Fruit fly (Drosophila melanogaster) whole organism, embryonic: ENCODE results near the gene CG2321.

ENCODE experiments used
- Aef1 ChIP-seq: fragments of 200-800 bp; sonication (Bioruptor generic); IDR thresholded peaks from 3 replicates; pipeline ENCODE4 v1.3.6; 2022; ENCODE audit warnings: missing biosample characterization, missing genetic modification characterization
- Bdp1 ChIP-seq: fragments of 200-800 bp; sonication (Bioruptor generic); optimal IDR thresholded peaks from 3 replicates; lab custom pipeline; 2016; ENCODE audit warnings: missing biosample characterization, missing genetic modification characterization
- CG11093 ChIP-seq: fragments of 200-800 bp; sonication (Bioruptor generic); IDR thresholded peaks from 3 replicates; pipeline ENCODE4 v1.3.6; 2022; ENCODE audit warnings: missing biosample characterization, missing genetic modification characterization
- CG11456 ChIP-seq: fragments of 200-800 bp; sonication (Bioruptor generic); IDR thresholded peaks from 3 replicates; pipeline ENCODE4 v1.3.6; 2022; ENCODE audit warnings: missing biosample characterization, missing genetic modification characterization
- CG11504 ChIP-seq: fragments of 200-800 bp; sonication (Bioruptor generic); optimal IDR thresholded peaks from 3 replicates; lab custom pipeline; 2019; ENCODE audit warnings: missing biosample characterization, mild to moderate bottlenecking, missing genetic modification characterization, moderate library complexity
- CG11560 ChIP-seq: fragments of 200-800 bp; sonication (Bioruptor generic); IDR thresholded peaks from 3 replicates; pipeline ENCODE4 v1.3.6; 2022; ENCODE audit warnings: missing biosample characterization, missing genetic modification characterization
- CG11696 ChIP-seq: fragments of 200-800 bp; sonication (Bioruptor generic); IDR thresholded peaks from 2 replicates; pipeline ENCODE4 v1.3.6; 2022; ENCODE audit warnings: missing biosample characterization, missing genetic modification characterization
- CG13287 ChIP-seq: fragments of 200-800 bp; sonication (Bioruptor generic); IDR thresholded peaks from 2 replicates; pipeline ENCODE4 v1.3.6; 2022; ENCODE audit warnings: missing biosample characterization, missing genetic modification characterization; ENCODE audit not compliant: partially characterized antibody
- CG14441 ChIP-seq: fragments of 200-800 bp; sonication (Bioruptor generic); IDR thresholded peaks from 2 replicates; pipeline ENCODE4 v1.3.6; 2022; ENCODE audit warnings: missing biosample characterization, missing genetic modification characterization
- CG15011 ChIP-seq: fragments of 200-800 bp; sonication (Bioruptor generic); optimal IDR thresholded peaks from 3 replicates; lab custom pipeline; 2018; ENCODE audit warnings: missing biosample characterization, mild to moderate bottlenecking, missing genetic modification characterization
- CG1603 ChIP-seq: fragments of 200-800 bp; sonication (Bioruptor generic); optimal IDR thresholded peaks from 2 replicates; lab custom pipeline; 2019; ENCODE audit warnings: missing biosample characterization, mild to moderate bottlenecking, missing genetic modification characterization, moderate library complexity
- CG17361 ChIP-seq: fragments of 200-800 bp; sonication (Bioruptor generic); IDR thresholded peaks from 3 replicates; pipeline ENCODE4 v1.3.6; 2022; ENCODE audit warnings: missing biosample characterization, missing genetic modification characterization
- CG18262 ChIP-seq: fragments of 200-800 bp; optimal IDR thresholded peaks from 3 replicates; lab custom pipeline; 2019; ENCODE audit warnings: missing biosample characterization, mild to moderate bottlenecking, missing genetic modification characterization, moderate library complexity
- CG18619 ChIP-seq: fragments of 200-800 bp; sonication (Bioruptor generic); optimal IDR thresholded peaks from 3 replicates; lab custom pipeline; 2017; ENCODE audit warnings: missing biosample characterization, mild to moderate bottlenecking, missing genetic modification characterization
- CG2120 ChIP-seq: fragments of 200-800 bp; sonication (Bioruptor generic); optimal IDR thresholded peaks from 3 replicates; lab custom pipeline; 2016; ENCODE audit warnings: missing biosample characterization, missing genetic modification characterization
- CG30403 ChIP-seq: fragments of 200-800 bp; sonication (Bioruptor generic); optimal IDR thresholded peaks from 3 replicates; lab custom pipeline; 2016; ENCODE audit warnings: missing biosample characterization, missing genetic modification characterization
- CG32532 ChIP-seq: fragments of 200-800 bp; sonication (Bioruptor generic); IDR thresholded peaks from 2 replicates; pipeline ENCODE4 v1.3.6; 2022; ENCODE audit warnings: missing biosample characterization, missing genetic modification characterization
- CG3838 ChIP-seq: fragments of 200-800 bp; sonication (Bioruptor generic); optimal IDR thresholded peaks from 3 replicates; lab custom pipeline; 2016; ENCODE audit warnings: missing biosample characterization, missing genetic modification characterization
- CG6689 ChIP-seq: fragments of 200-800 bp; sonication (Bioruptor generic); IDR thresholded peaks from 2 replicates; pipeline ENCODE4 v1.3.6; 2022; ENCODE audit warnings: missing biosample characterization, missing genetic modification characterization
- CG6854 ChIP-seq: fragments of 200-800 bp; sonication (Bioruptor generic); optimal IDR thresholded peaks from 3 replicates; lab custom pipeline; 2017; ENCODE audit warnings: missing biosample characterization, mild to moderate bottlenecking, missing genetic modification characterization
- CG8089 ChIP-seq: fragments of 200-800 bp; sonication (Bioruptor generic); optimal IDR thresholded peaks from 3 replicates; lab custom pipeline; 2016; ENCODE audit warnings: missing biosample characterization, missing genetic modification characterization
- CG8924 ChIP-seq: fragments of 200-800 bp; optimal IDR thresholded peaks from 3 replicates; lab custom pipeline; 2019; ENCODE audit warnings: missing biosample characterization, mild to moderate bottlenecking, missing genetic modification characterization, moderate library complexity
- CG9876 ChIP-seq: fragments of 200-800 bp; sonication (Bioruptor generic); optimal IDR thresholded peaks from 2 replicates; lab custom pipeline; 2016; ENCODE audit warnings: missing biosample characterization, missing genetic modification characterization
- D19A ChIP-seq: fragments of 200-800 bp; optimal IDR thresholded peaks from 3 replicates; lab custom pipeline; 2019; ENCODE audit warnings: missing biosample characterization, mild to moderate bottlenecking, missing genetic modification characterization, moderate library complexity
- Dp ChIP-seq: fragments of 200-800 bp; sonication (Bioruptor generic); optimal IDR thresholded peaks from 2 replicates; lab custom pipeline; 2018; ENCODE audit warnings: missing biosample characterization, mild to moderate bottlenecking, missing genetic modification characterization, moderate library complexity
- Dref ChIP-seq: fragments of 200-800 bp; sonication (Bioruptor generic); IDR thresholded peaks from 2 replicates; pipeline ENCODE4 v1.3.6; 2022; ENCODE audit warnings: missing biosample characterization, missing genetic modification characterization
- Ets65A ChIP-seq: fragments of 200-800 bp; sonication (Bioruptor generic); peaks from one replicate; lab custom pipeline; 2016; ENCODE audit warnings: missing biosample characterization, missing genetic modification characterization
- Fer2 ChIP-seq: fragments of 200-800 bp; sonication (Bioruptor generic); optimal IDR thresholded peaks from 2 replicates; lab custom pipeline; 2018; ENCODE audit warnings: missing biosample characterization, mild to moderate bottlenecking, missing genetic modification characterization, moderate library complexity
- Hmr ChIP-seq: fragments of 200-800 bp; sonication (Bioruptor generic); optimal IDR thresholded peaks from 3 replicates; lab custom pipeline; 2017; ENCODE audit warnings: mild to moderate bottlenecking, missing biosample characterization, missing genetic modification reagents, missing genetic modification characterization
- Hr78 ChIP-seq, 2 experiments: fragments of 200-800 bp in 1 of 2; fragments of >200 bp in 1 of 2; sonication (Bioruptor generic) in 1 of 2; optimal IDR thresholded peaks; 2 replicates each; lab custom pipeline; 2017 to 2019; ENCODE audit warnings: missing biosample characterization in 2 of 2, missing genetic modification characterization in 2 of 2, mild to moderate bottlenecking in 1 of 2, moderate library complexity in 1 of 2
- Lhr ChIP-seq: fragments of 200-800 bp; sonication (Bioruptor generic); optimal IDR thresholded peaks from 3 replicates; lab custom pipeline; 2017; ENCODE audit warnings: mild to moderate bottlenecking, missing biosample characterization, missing genetic modification reagents, missing genetic modification characterization
- Mrtf ChIP-seq: fragments of 200-800 bp; sonication (Bioruptor generic); IDR thresholded peaks from 3 replicates; pipeline ENCODE4 v1.3.6; 2022; ENCODE audit warnings: missing biosample characterization, missing genetic modification characterization
- Nf-YB ChIP-seq: fragments of 200-800 bp; sonication (Bioruptor generic); optimal IDR thresholded peaks from 3 replicates; lab custom pipeline; 2019; ENCODE audit warnings: missing biosample characterization, mild to moderate bottlenecking, missing genetic modification characterization, moderate library complexity
- Spps ChIP-seq: fragments of 200-800 bp; sonication (Bioruptor generic); optimal IDR thresholded peaks from 2 replicates; lab custom pipeline; 2018; ENCODE audit warnings: missing biosample characterization, mild to moderate bottlenecking, missing genetic modification characterization
- dimm ChIP-seq: fragments of 200-800 bp; sonication (Bioruptor generic); IDR thresholded peaks from 2 replicates; pipeline ENCODE4 v1.3.6; 2022; ENCODE audit warnings: missing biosample characterization, missing genetic modification characterization
- dmrt11E ChIP-seq: fragments of 200-800 bp; sonication (Bioruptor generic); optimal IDR thresholded peaks from 3 replicates; lab custom pipeline; 2018; ENCODE audit warnings: missing biosample characterization, mild to moderate bottlenecking, missing genetic modification characterization, moderate library complexity
- gcm2 ChIP-seq: fragments of 200-800 bp; sonication (Bioruptor generic); optimal IDR thresholded peaks from 2 replicates; lab custom pipeline; 2016; ENCODE audit warnings: missing biosample characterization, missing genetic modification characterization
- mld ChIP-seq: fragments of 200-800 bp; sonication (Bioruptor generic); IDR thresholded peaks from 3 replicates; pipeline ENCODE4 v1.3.6; 2022; ENCODE audit warnings: missing biosample characterization, missing genetic modification characterization; ENCODE audit not compliant: partially characterized antibody
- otp ChIP-seq: fragments of 200-800 bp; sonication (Bioruptor generic); IDR thresholded peaks from 3 replicates; pipeline ENCODE4, ENCODE4 v1.3.6; 2022; ENCODE audit warnings: missing biosample characterization, missing genetic modification characterization
- pan ChIP-seq, 4 experiments: fragments of >200 bp in 3 of 4; fragments of 200-800 bp in 1 of 4; sonication (Bioruptor generic) in 1 of 4; optimal IDR thresholded peaks in 3 of 4; IDR thresholded peaks in 1 of 4; 2 replicates each; pipeline versions ENCODE4 v1.3.6 to Lab custom; 2017 to 2022; ENCODE audit warnings: missing biosample characterization in 2 of 4, missing genetic modification characterization in 2 of 4, mixed read lengths in 1 of 4
- phol ChIP-seq: fragments of 200-800 bp; sonication (Bioruptor generic); optimal IDR thresholded peaks from 3 replicates; lab custom pipeline; 2018; ENCODE audit warnings: missing biosample characterization, mild to moderate bottlenecking, missing genetic modification characterization, moderate library complexity
- psq ChIP-seq: fragments of 200-800 bp; sonication (Bioruptor generic); optimal IDR thresholded peaks from 2 replicates; lab custom pipeline; 2017; ENCODE audit warnings: missing biosample characterization, missing genetic modification characterization
- row ChIP-seq: fragments of 200-800 bp; sonication (Bioruptor generic); IDR thresholded peaks from 3 replicates; pipeline ENCODE4 v1.3.6; 2022; ENCODE audit warnings: missing biosample characterization, missing genetic modification characterization
- sens-2 ChIP-seq: fragments of 200-800 bp; sonication (Bioruptor generic); IDR thresholded peaks from 2 replicates; pipeline ENCODE4 v1.3.6; 2022; ENCODE audit warnings: missing biosample characterization, missing genetic modification characterization
- tgo ChIP-seq: fragments of 200-800 bp; sonication (Bioruptor generic); IDR thresholded peaks from 3 replicates; pipeline ENCODE4 v1.3.6; 2022; ENCODE audit warnings: missing biosample characterization, missing genetic modification characterization
- tio ChIP-seq: fragments of 200-800 bp; sonication (Bioruptor generic); optimal IDR thresholded peaks from 2 replicates; lab custom pipeline; 2017; ENCODE audit warnings: missing biosample characterization, missing genetic modification characterization, inconsistent platforms
- trem ChIP-seq: fragments of 200-800 bp; optimal IDR thresholded peaks from 3 replicates; lab custom pipeline; 2019; ENCODE audit warnings: missing biosample characterization, mild to moderate bottlenecking, missing genetic modification characterization, moderate library complexity
- tup ChIP-seq: fragments of 200-800 bp; sonication (Bioruptor generic); optimal IDR thresholded peaks from 2 replicates; lab custom pipeline; 2016; ENCODE audit warnings: missing biosample characterization, mild to moderate bottlenecking, missing genetic modification characterization, moderate library complexity
- vvl ChIP-seq: fragments of 200-800 bp; sonication (Bioruptor generic); IDR thresholded peaks from 2 replicates; pipeline ENCODE4 v1.3.6; 2022; ENCODE audit warnings: missing biosample characterization, missing genetic modification characterization
- zen ChIP-seq: fragments of 200-800 bp; sonication (Bioruptor generic); optimal IDR thresholded peaks from 3 replicates; lab custom pipeline; 2018; ENCODE audit warnings: missing biosample characterization, mild to moderate bottlenecking, missing genetic modification characterization, moderate library complexity
- zfh1 ChIP-seq: fragments of 200-800 bp; sonication (Bioruptor generic); IDR thresholded peaks from 3 replicates; pipeline ENCODE4 v1.3.6; 2022; ENCODE audit warnings: missing biosample characterization, missing genetic modification characterization

The CG2321 gene

DNA sequence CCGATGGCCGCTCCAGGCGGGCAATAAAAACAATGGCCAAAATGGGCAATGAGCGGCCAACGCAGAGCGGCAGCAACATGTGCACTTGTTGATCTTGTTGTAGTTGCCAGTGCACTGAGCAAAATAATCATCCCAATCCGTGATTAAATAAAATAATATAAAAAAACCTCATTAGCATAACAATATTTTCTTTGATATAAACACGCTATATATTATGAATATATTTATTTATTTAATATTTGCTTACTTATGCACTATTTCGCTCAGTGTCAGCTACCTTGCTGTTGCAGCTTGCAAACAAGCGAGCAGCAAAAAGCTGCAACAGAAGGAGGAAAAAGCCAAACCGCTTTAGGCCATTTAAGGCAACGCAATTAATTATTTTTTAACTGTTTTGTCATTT lies 30.3 kb upstream of the CG2321 start (continued):
- TF ChIP-seq dmrt11E (tag; lab: Kevin White, UChicago) = peak; percentile 75
- TF ChIP-seq CG3838 (GFP tag; lab: Kevin White, UChicago) = no peak
- no peak for TF ChIP-seq gcm2 (GFP tag; lab: Kevin White, UChicago)
- TF ChIP-seq CG17361 (GFP tag; lab: Robert Waterston, UW) = peak; percentile 51; the same call in 1 of the 3 replicates
- no peak for TF ChIP-seq CG11093 (GFP tag; lab: Robert Waterston, UW)
- TF ChIP-seq otp = no peak
- TF ChIP-seq zfh1 (GFP tag; lab: Robert Waterston, UW) = peak; percentile 42; the same call in 1 of the 3 replicates
- no peak for TF ChIP-seq CG1603
- peak; percentile 26; the same call in 1 of the 2 replicates for TF ChIP-seq CG11696 (GFP tag; lab: Robert Waterston, UW)
- TF ChIP-seq CG9876 = no peak
- TF ChIP-seq vvl (GFP tag; lab: Robert Waterston, UW) = 0 out of 2 replicates have a peak, but pooled peaks have one; percentile 22
- no peak for TF ChIP-seq CG2120 (GFP tag; lab: Kevin White, UChicago)
- TF ChIP-seq tio (GFP tag; lab: Kevin White, UChicago) = no peak
- TF ChIP-seq Hr78 (GFP tag; optimal IDR thresholded peaks at IDR 0.05; lab: Kevin White, UChicago) = no peak
- peak; percentile 40 for TF ChIP-seq CG8924 (tag; lab: Kevin White, UChicago)
- TF ChIP-seq CG13287 (GFP tag; lab: Robert Waterston, UW) = no peak
- TF ChIP-seq Mrtf (GFP tag; lab: Robert Waterston, UW) = no peak
- no peak for TF ChIP-seq Lhr (GFP tag; lab: Kevin White, UChicago)
- TF ChIP-seq CG18619 (GFP tag; lab: Kevin White, UChicago) = no peak
- TF ChIP-seq Dp (GFP tag; lab: Kevin White, UChicago) = no peak
- TF ChIP-seq CG15011 (GFP tag; lab: Kevin White, UChicago) = no peak
- TF ChIP-seq mld = no peak
- peak; percentile 33 for TF ChIP-seq CG30403
- peak; percentile 15 for TF ChIP-seq D19A (tag; lab: Kevin White, UChicago)
- peak; percentile 54 for TF ChIP-seq CG11504 (tag; lab: Kevin White, UChicago)
- TF ChIP-seq Ets65A (GFP tag; lab: Kevin White, UChicago) = no peak
- TF ChIP-seq row (GFP tag; lab: Robert Waterston, UW) = peak; percentile 23; the same call in 1 of the 3 replicates
- TF ChIP-seq pan (optimal IDR thresholded peaks at IDR 0.05; lab: Kevin White, UChicago) = no peak
- TF ChIP-seq pan (GFP tag; optimal IDR thresholded peaks at IDR 0.05 in 1 of 2, IDR thresholded peaks at IDR 0.05 in 1 of 2) = peak in 1 of 2 experiments; percentile 46
- TF ChIP-seq CG8089 (GFP tag; lab: Kevin White, UChicago) = no peak
- TF ChIP-seq trem (tag; lab: Kevin White, UChicago) = peak; percentile 4
- TF ChIP-seq Hmr (GFP tag; lab: Kevin White, UChicago) = no peak
- peak; percentile 10 for TF ChIP-seq Spps (tag; lab: Kevin White, UChicago)
- no peak for TF ChIP-seq dimm (GFP tag; lab: Robert Waterston, UW)
- peak; percentile 58 for TF ChIP-seq CG6689
- peak; percentile 62 for TF ChIP-seq phol (tag; lab: Kevin White, UChicago)
- no peak for TF ChIP-seq CG6854 (GFP tag; lab: Kevin White, UChicago)
- no peak for TF ChIP-seq Fer2 (tag; lab: Kevin White, UChicago)
- TF ChIP-seq Bdp1 (GFP tag; lab: Kevin White, UChicago) = no peak
- no peak for TF ChIP-seq Dref (GFP tag; lab: Robert Waterston, UW)
- no peak for TF ChIP-seq CG11560 (tag; lab: Robert Waterston, UW)
- TF ChIP-seq psq (GFP tag; lab: Kevin White, UChicago) = no peak
- no peak for TF ChIP-seq tup
- no peak for TF ChIP-seq CG32532 (GFP tag; lab: Robert Waterston, UW)
- TF ChIP-seq Nf-YB (GFP tag; lab: Kevin White, UChicago) = no peak
- TF ChIP-seq tgo (GFP tag; lab: Robert Waterston, UW) = peak; percentile 42; the same call in 1 of the 3 replicates
- TF ChIP-seq CG11456 (GFP tag; lab: Robert Waterston, UW) = 0 out of 3 replicates have a peak, but pooled peaks have one; percentile 11
- peak; percentile 61 for TF ChIP-seq CG18262 (tag; lab: Kevin White, UChicago)
- TF ChIP-seq sens-2 (GFP tag; lab: Robert Waterston, UW) = no peak
- TF ChIP-seq CG14441 (GFP tag; lab: Robert Waterston, UW) = peak; percentile 46
- TF ChIP-seq Aef1 (GFP tag; lab: Robert Waterston, UW) = no peak
- peak; percentile 78 for TF ChIP-seq zen (tag; lab: Kevin White, UChicago)
